Fruit fly (Drosophila melanogaster) whole organism, pupa: Measurements from ENCODE around the gene dia.

ENCODE experiments used
- CG10348 ChIP-seq: fragments of 200-800 bp; sonication (Bioruptor generic); IDR thresholded peaks from 2 replicates; pipeline ENCODE4 v1.3.6; 2022; ENCODE audit warnings: missing biosample characterization, missing genetic modification characterization
- CG14655 ChIP-seq: fragments of 200-800 bp; sonication (Bioruptor generic); optimal IDR thresholded peaks from 3 replicates; lab custom pipeline; 2017; ENCODE audit warnings: mild to moderate bottlenecking, missing biosample characterization, missing genetic modification reagents, missing genetic modification characterization
- CG32121 ChIP-seq: fragments of 200-800 bp; sonication (Bioruptor generic); IDR thresholded peaks from 2 replicates; pipeline ENCODE4 v1.3.6; 2022; ENCODE audit warnings: missing biosample characterization, missing genetic modification characterization
- CG34367 ChIP-seq: fragments of 200-800 bp; sonication (Bioruptor generic); optimal IDR thresholded peaks from 2 replicates; lab custom pipeline; 2018; ENCODE audit warnings: missing biosample characterization, mild to moderate bottlenecking, missing genetic modification characterization
- CG4496 ChIP-seq: fragments of 200-800 bp; sonication (Bioruptor generic); IDR thresholded peaks from 3 replicates; pipeline ENCODE4 v1.3.6; 2022; ENCODE audit warnings: missing biosample characterization, missing genetic modification characterization
- CG8301 ChIP-seq: fragments of 200-800 bp; sonication (Bioruptor generic); optimal IDR thresholded peaks from 2 replicates; lab custom pipeline; 2018; ENCODE audit warnings: missing biosample characterization, mild to moderate bottlenecking, missing genetic modification characterization
- D1 ChIP-seq: fragments of 200-800 bp; sonication (Bioruptor generic); optimal IDR thresholded peaks from 2 replicates; lab custom pipeline; 2018; ENCODE audit warnings: missing biosample characterization, mild to moderate bottlenecking, missing genetic modification characterization, moderate library complexity
- EcR ChIP-seq: fragments of 200-800 bp; sonication (Bioruptor generic); optimal IDR thresholded peaks from 3 replicates; lab custom pipeline; 2019; ENCODE audit warnings: missing biosample characterization, missing genetic modification characterization, mild to moderate bottlenecking, moderate library complexity, missing genetic modification reagents
- Pif1A ChIP-seq: fragments of 200-800 bp; sonication (Bioruptor generic); optimal IDR thresholded peaks from 3 replicates; lab custom pipeline; 2016; ENCODE audit warnings: missing biosample characterization, missing genetic modification characterization
- Pif1B ChIP-seq: fragments of 200-800 bp; sonication (Bioruptor generic); optimal IDR thresholded peaks from 3 replicates; lab custom pipeline; 2016; ENCODE audit warnings: missing biosample characterization, missing genetic modification characterization
- Snoo ChIP-seq: fragments of 200-800 bp; sonication (Bioruptor generic); optimal IDR thresholded peaks from 3 replicates; lab custom pipeline; 2017; ENCODE audit warnings: missing biosample characterization, mild to moderate bottlenecking, missing genetic modification characterization, inconsistent platforms
- fd96Ca ChIP-seq: fragments of 200-800 bp; sonication (Bioruptor generic); IDR thresholded peaks from 3 replicates; pipeline ENCODE4 v1.3.6; 2022; ENCODE audit warnings: missing biosample characterization, missing genetic modification characterization
- gl ChIP-seq: fragments of 200-800 bp; sonication (Bioruptor generic); optimal IDR thresholded peaks from 2 replicates; lab custom pipeline; 2018; ENCODE audit warnings: missing biosample characterization, mild to moderate bottlenecking, missing genetic modification characterization

- TF ChIP-seq CG4496 (GFP tag; lab: Robert Waterston, UW) (no peak), CG34367 (tag; lab: Kevin White, UChicago) (no peak), EcR (GFP tag; lab: Kevin White, UChicago) (no peak), CG10348 (GFP tag; lab: Robert Waterston, UW) (no peak), gl (no peak), Pif1B (GFP tag; lab: Kevin White, UChicago) (no peak), D1 (tag; lab: Kevin White, UChicago) (no peak), Snoo (no peak), CG14655 (GFP tag; lab: Kevin White, UChicago) (no peak), Pif1A (no peak), CG32121 (GFP tag; lab: Robert Waterston, UW) (no peak), fd96Ca (no peak), CG8301 (no peak)
Measured at dm6 chr2L:20775941-20776340, 18.0 kb downstream of the dia start.
